Worm (Caenorhabditis elegans) whole organism, mixed stage, embryonic: ENCODE measurements around the gene spe-27.

Experiments
- M03D4.4 ChIP-seq: sonication (generic microtip); optimal IDR thresholded peaks from 2 replicates; lab custom pipeline; 2017; ENCODE audit warnings: mild to moderate bottlenecking, missing genetic modification characterization, missing compliant biosample characterization
- bed-3 ChIP-seq: fragments of 200-800 bp; sonication (Bioruptor generic); optimal IDR thresholded peaks from 3 replicates; lab custom pipeline; 2018; ENCODE audit warnings: mild to moderate bottlenecking, missing genetic modification characterization, moderate library complexity, missing compliant biosample characterization
- blmp-1 ChIP-seq: fragments of 150-350 bp; optimal IDR thresholded peaks from 2 replicates; lab custom pipeline; 2014; ENCODE audit warnings: missing biosample characterization, missing genetic modification characterization
- ceh-39 ChIP-seq: fragments of 150-350 bp; optimal IDR thresholded peaks from 2 replicates; lab custom pipeline; 2014; ENCODE audit warnings: missing biosample characterization, missing genetic modification characterization
- ceh-43 ChIP-seq: fragments of 200-800 bp; sonication (Bioruptor generic); optimal IDR thresholded peaks from 2 replicates; lab custom pipeline; 2018; ENCODE audit warnings: mild to moderate bottlenecking, missing genetic modification characterization, moderate library complexity, missing compliant biosample characterization
- ces-1 ChIP-seq: fragments of 150-350 bp; optimal IDR thresholded peaks from 2 replicates; lab custom pipeline; 2014; ENCODE audit warnings: missing biosample characterization, missing genetic modification reagents, missing genetic modification characterization
- cnd-1 ChIP-seq: fragments of 200-800 bp; sonication (Bioruptor generic); optimal IDR thresholded peaks from 2 replicates; lab custom pipeline; 2018; ENCODE audit warnings: mild to moderate bottlenecking, missing genetic modification characterization, missing compliant biosample characterization
- drap-1 ChIP-seq: fragments of 200-800 bp; sonication (Bioruptor generic); optimal IDR thresholded peaks from 3 replicates; lab custom pipeline; 2018; ENCODE audit warnings: mild to moderate bottlenecking, missing genetic modification characterization, missing compliant biosample characterization
- elt-1 ChIP-seq: sonication (generic microtip); optimal IDR thresholded peaks from 2 replicates; lab custom pipeline; 2017; ENCODE audit warnings: missing genetic modification characterization, mild to moderate bottlenecking, missing compliant biosample characterization, antibody characterized with exemption, moderate library complexity, borderline replicate concordance; ENCODE audit not compliant: insufficient read depth
- elt-3 ChIP-seq: fragments of 150-350 bp; optimal IDR thresholded peaks from 2 replicates; lab custom pipeline; 2014; ENCODE audit warnings: missing biosample characterization, missing genetic modification characterization
- flh-1 ChIP-seq: fragments of 200-800 bp; sonication (Bioruptor generic); optimal IDR thresholded peaks from 2 replicates; lab custom pipeline; 2018; ENCODE audit warnings: mild to moderate bottlenecking, missing genetic modification characterization, moderate library complexity, missing compliant biosample characterization
- ham-2 ChIP-seq: fragments of 200-800 bp; sonication (Bioruptor generic); optimal IDR thresholded peaks from 2 replicates; lab custom pipeline; 2018; ENCODE audit warnings: mild to moderate bottlenecking, missing genetic modification characterization, missing compliant biosample characterization
- hlh-1 ChIP-seq: fragments of 150-350 bp; optimal IDR thresholded peaks from 2 replicates; lab custom pipeline; 2014; ENCODE audit warnings: missing biosample characterization, missing genetic modification reagents, missing genetic modification characterization
- lin-32 ChIP-seq: fragments of 200-800 bp; sonication (Bioruptor generic); optimal IDR thresholded peaks from 2 replicates; lab custom pipeline; 2018; ENCODE audit warnings: mild to moderate bottlenecking, missing genetic modification characterization, missing compliant biosample characterization
- lsy-2 ChIP-seq: fragments of 150-350 bp; optimal IDR thresholded peaks from 2 replicates; lab custom pipeline; 2014; ENCODE audit warnings: missing biosample characterization, missing genetic modification characterization
- mab-5 ChIP-seq: fragments of 150-350 bp; optimal IDR thresholded peaks from 2 replicates; lab custom pipeline; 2014; ENCODE audit warnings: missing biosample characterization, missing genetic modification characterization
- mep-1 ChIP-seq: fragments of 150-350 bp; optimal IDR thresholded peaks from 2 replicates; lab custom pipeline; 2017; ENCODE audit warnings: missing biosample characterization, missing genetic modification reagents, missing genetic modification characterization, inconsistent platforms
- mls-2 ChIP-seq: sonication (generic microtip); optimal IDR thresholded peaks from 2 replicates; lab custom pipeline; 2016; ENCODE audit warnings: mild to moderate bottlenecking, missing genetic modification characterization, moderate library complexity, missing compliant biosample characterization
- nhr-12 ChIP-seq: fragments of 150-350 bp; optimal IDR thresholded peaks from 2 replicates; lab custom pipeline; 2014; ENCODE audit warnings: missing biosample characterization, missing genetic modification characterization
- nhr-2 ChIP-seq: fragments of 150-350 bp; optimal IDR thresholded peaks from 2 replicates; lab custom pipeline; 2014; ENCODE audit warnings: missing biosample characterization, missing genetic modification characterization
- nhr-237 ChIP-seq: fragments of 150-350 bp; optimal IDR thresholded peaks from 2 replicates; lab custom pipeline; 2014; ENCODE audit warnings: missing biosample characterization, missing genetic modification characterization
- nhr-28 ChIP-seq: fragments of 150-350 bp; optimal IDR thresholded peaks from 2 replicates; lab custom pipeline; 2014; ENCODE audit warnings: missing biosample characterization, missing genetic modification characterization
- nhr-76 ChIP-seq: sonication (generic microtip); optimal IDR thresholded peaks from 2 replicates; lab custom pipeline; 2017; ENCODE audit warnings: missing biosample characterization, missing genetic modification characterization
- pha-4 ChIP-seq: fragments of 150-350 bp; optimal IDR thresholded peaks from 2 replicates; lab custom pipeline; 2018; ENCODE audit warnings: missing biosample characterization, missing genetic modification reagents, missing genetic modification characterization
- sem-2 ChIP-seq: fragments of 200-800 bp; sonication (Bioruptor generic); optimal IDR thresholded peaks from 2 replicates; lab custom pipeline; 2018; ENCODE audit warnings: mild to moderate bottlenecking, missing genetic modification characterization, missing compliant biosample characterization
- snpc-4 ChIP-seq: fragments of 150-350 bp; optimal IDR thresholded peaks from 2 replicates; lab custom pipeline; 2014; ENCODE audit warnings: missing biosample characterization, missing genetic modification characterization
- sptf-1 ChIP-seq: sonication (generic microtip); optimal IDR thresholded peaks from 2 replicates; lab custom pipeline; 2017; ENCODE audit warnings: mild to moderate bottlenecking, missing genetic modification characterization, moderate library complexity, missing compliant biosample characterization
- tbx-8 ChIP-seq: fragments of 200-800 bp; sonication (Bioruptor generic); optimal IDR thresholded peaks from 2 replicates; lab custom pipeline; 2018; ENCODE audit warnings: mild to moderate bottlenecking, missing genetic modification characterization, moderate library complexity, missing compliant biosample characterization
- unc-39 ChIP-seq: fragments of 150-350 bp; optimal IDR thresholded peaks from 2 replicates; lab custom pipeline; 2014; ENCODE audit warnings: missing biosample characterization, missing genetic modification characterization
- unc-62 ChIP-seq: fragments of 150-350 bp; optimal IDR thresholded peaks from 2 replicates; lab custom pipeline; 2014; ENCODE audit warnings: missing biosample characterization, missing genetic modification reagents, missing genetic modification characterization
- zip-8 ChIP-seq: fragments of 150-350 bp; optimal IDR thresholded peaks from 2 replicates; lab custom pipeline; 2014; ENCODE audit warnings: missing biosample characterization, missing genetic modification characterization
- ztf-11 ChIP-seq: fragments of 150-350 bp; optimal IDR thresholded peaks from 2 replicates; lab custom pipeline; 2014; ENCODE audit warnings: missing biosample characterization, missing genetic modification characterization

The spe-27 gene

DNA sequence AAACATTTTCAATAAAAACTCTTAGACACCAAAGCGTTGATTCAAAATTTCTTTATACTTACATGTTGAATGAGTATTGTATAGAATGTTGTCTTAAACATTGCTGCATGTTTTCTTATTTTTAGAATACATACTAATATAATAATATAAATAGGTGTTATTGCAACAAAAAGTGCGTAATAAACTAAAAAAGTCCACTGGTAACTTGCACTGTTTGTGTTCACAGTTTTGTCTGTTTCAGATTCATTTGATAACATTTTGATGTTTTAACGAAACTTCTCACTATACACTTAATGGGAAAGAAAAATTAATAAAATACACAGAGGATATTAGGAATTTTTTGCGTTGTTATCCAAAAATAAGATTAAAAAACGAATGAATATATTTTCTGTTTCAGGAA is 8.1 kb upstream of the spe-27 start, which contains the start of gene srv-19:
srv-19 (minus strand) TSS at position 101 of the 400 bp plus-strand sequence.
- TF ChIP-seq ham-2 (GFP tag; lab: Kevin White, UChicago) (no peak), tbx-8 (GFP tag; lab: Kevin White, UChicago) (no peak), M03D4.4 (tag; lab: Kevin White, UChicago) (no peak), ceh-43 (GFP tag; lab: Kevin White, UChicago) (no peak), drap-1 (no peak), ceh-39 (no peak), pha-4 (tag; lab: Kevin White, UChicago) (no peak), unc-62 (GFP tag; lab: Kevin White, UChicago) (no peak), zip-8 (tag; lab: Kevin White, UChicago) (no peak), ztf-11 (tag; lab: Kevin White, UChicago) (no peak), nhr-12 (tag; lab: Kevin White, UChicago) (no peak), mep-1 (tag; lab: Kevin White, UChicago) (no peak)

DNA sequence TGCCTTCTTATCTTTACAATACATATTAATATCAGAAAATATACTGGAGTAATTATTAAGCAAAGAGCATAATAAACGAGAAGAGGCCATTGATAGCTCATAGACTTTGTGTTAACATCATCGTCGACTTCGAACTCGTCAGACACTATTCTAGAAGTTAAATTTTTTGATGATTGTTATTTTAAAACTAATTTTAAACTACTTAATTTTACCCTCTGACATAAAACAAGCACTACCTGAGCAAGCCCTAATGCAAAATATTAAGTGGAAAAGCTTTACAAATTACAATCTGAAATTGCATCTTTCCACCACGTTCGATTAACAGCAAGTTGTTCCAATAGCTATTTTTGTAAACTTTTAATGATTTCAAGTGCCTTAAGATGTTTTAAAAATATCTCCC is 4.4 kb upstream of the spe-27 start, which contains the start of gene srv-17:
srv-17 (minus strand) TSS at position 101 of the 400 bp plus-strand sequence.
- TF ChIP-seq flh-1 (no peak), snpc-4 (no peak), zip-8 (tag; lab: Kevin White, UChicago) (no peak), elt-1 (tag; lab: Kevin White, UChicago) (no peak), ham-2 (GFP tag; lab: Kevin White, UChicago) (no peak), mls-2 (tag; lab: Kevin White, UChicago) (no peak), bed-3 (GFP tag; lab: Kevin White, UChicago) (no peak), nhr-237 (tag; lab: Kevin White, UChicago) (no peak), ceh-39 (no peak), nhr-2 (no peak), ztf-11 (tag; lab: Kevin White, UChicago) (no peak), nhr-28 (tag; lab: Kevin White, UChicago) (no peak), sem-2 (GFP tag; lab: Kevin White, UChicago) (no peak)
- TF ChIP-seq, all 35 proteins: peak for 0

DNA sequence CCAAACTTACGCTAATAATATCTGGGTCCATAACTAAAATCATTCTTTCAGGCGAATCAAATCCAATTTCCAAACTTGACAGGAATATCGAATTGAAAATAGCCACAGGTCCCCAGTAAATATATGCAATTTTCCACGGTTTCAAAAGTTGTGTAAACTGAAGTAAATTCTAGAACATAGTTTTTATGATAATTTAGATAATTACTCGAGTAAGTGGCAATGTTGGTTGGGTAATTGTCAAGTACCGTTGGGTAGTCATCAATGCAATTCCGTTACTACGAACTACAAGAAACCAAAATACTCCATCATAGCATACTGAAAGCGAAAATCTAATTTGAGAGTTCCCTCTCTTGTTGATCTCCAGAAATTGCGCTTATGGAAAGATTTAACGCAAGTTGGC is 3.6 kb upstream of the spe-27 start:
- TF ChIP-seq mls-2 (tag; lab: Kevin White, UChicago) (no peak), mab-5 (tag; lab: Kevin White, UChicago) (no peak)

DNA sequence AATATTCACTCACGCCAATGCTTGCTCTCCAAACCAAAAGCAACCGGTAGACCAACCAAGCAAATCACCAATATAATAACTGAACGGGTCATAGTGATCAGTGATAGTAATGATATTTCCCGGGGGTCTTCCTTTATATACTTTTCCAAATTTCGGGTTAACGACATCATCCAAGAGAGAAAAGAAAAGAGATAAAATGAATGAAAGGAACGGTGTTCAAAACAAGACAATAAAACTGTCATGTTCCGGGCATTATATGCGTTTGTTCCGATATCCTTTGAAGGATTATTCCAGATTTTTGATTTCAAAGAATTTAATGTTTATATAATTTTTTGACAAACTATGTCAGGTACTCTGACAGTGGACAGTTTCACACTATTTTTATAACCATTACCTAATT is 1.5 kb upstream of the spe-27 start, which contains the start of gene C06E7.88:
C06E7.88 (minus strand) TSS at position 101 of the 400 bp plus-strand sequence.
- TF ChIP-seq elt-1 (tag; lab: Kevin White, UChicago), result no peak
- no peak for TF ChIP-seq ces-1 (GFP tag; lab: Kevin White, UChicago)
- TF ChIP-seq ztf-11 (tag; lab: Kevin White, UChicago), result no peak
- TF ChIP-seq mab-5 (tag; lab: Kevin White, UChicago), result no peak
- TF ChIP-seq cnd-1 (tag; lab: Kevin White, UChicago), result no peak
- no peak for TF ChIP-seq lsy-2 (tag; lab: Kevin White, UChicago)
- no peak for TF ChIP-seq drap-1
- no peak for TF ChIP-seq M03D4.4 (tag; lab: Kevin White, UChicago)
- TF ChIP-seq nhr-76 (tag; lab: Kevin White, UChicago), result no peak
- no peak for TF ChIP-seq nhr-237 (tag; lab: Kevin White, UChicago)
- no peak for TF ChIP-seq flh-1
- TF ChIP-seq blmp-1, result no peak
- TF ChIP-seq pha-4 (tag; lab: Kevin White, UChicago), result no peak

DNA sequence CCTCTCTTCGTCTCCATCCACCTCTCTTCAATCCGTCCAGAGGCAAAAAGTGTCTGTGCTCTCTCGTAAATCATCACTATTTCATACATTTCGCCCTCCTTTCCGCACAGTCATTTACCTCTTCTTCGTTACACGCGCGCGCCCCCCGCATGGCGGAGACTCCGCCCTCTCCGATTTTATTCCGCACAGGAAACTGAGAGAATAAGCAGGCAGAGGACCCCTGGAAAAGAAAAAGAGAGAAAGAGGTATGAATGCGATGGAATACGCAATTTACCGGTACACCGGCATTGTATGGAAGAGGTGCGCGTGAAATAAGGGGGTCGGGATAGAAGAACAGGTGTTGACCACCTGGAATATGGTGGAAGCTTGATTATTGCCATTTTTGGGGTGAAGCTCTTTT is 5.0 kb downstream of the spe-27 start:
- no peak for TF ChIP-seq sptf-1 (tag; lab: Kevin White, UChicago)
- no peak for TF ChIP-seq lsy-2 (tag; lab: Kevin White, UChicago)
- TF ChIP-seq ceh-43 (GFP tag; lab: Kevin White, UChicago), result no peak
- TF ChIP-seq elt-1 (tag; lab: Kevin White, UChicago), result no peak
- TF ChIP-seq zip-8 (tag; lab: Kevin White, UChicago), result no peak
- TF ChIP-seq ztf-11 (tag; lab: Kevin White, UChicago), result peak; percentile 52
- TF ChIP-seq unc-39 (tag; lab: Kevin White, UChicago), result no peak
- no peak for TF ChIP-seq unc-62 (GFP tag; lab: Kevin White, UChicago)
- no peak for TF ChIP-seq elt-3 (tag; lab: Kevin White, UChicago)
- no peak for TF ChIP-seq nhr-28 (tag; lab: Kevin White, UChicago)
- TF ChIP-seq hlh-1 (tag; lab: Kevin White, UChicago), result no peak
- no peak for TF ChIP-seq bed-3 (GFP tag; lab: Kevin White, UChicago)
- no peak for TF ChIP-seq tbx-8 (GFP tag; lab: Kevin White, UChicago)
- TF ChIP-seq cnd-1 (tag; lab: Kevin White, UChicago), result no peak
- TF ChIP-seq lin-32 (GFP tag; lab: Kevin White, UChicago), result peak; percentile 69
- no peak for TF ChIP-seq ceh-39
- TF ChIP-seq ham-2 (GFP tag; lab: Kevin White, UChicago), result peak; percentile 73
- peak; percentile 16 for TF ChIP-seq mep-1 (tag; lab: Kevin White, UChicago)
- TF ChIP-seq mab-5 (tag; lab: Kevin White, UChicago), result no peak
- no peak for TF ChIP-seq nhr-2
- TF ChIP-seq snpc-4, result no peak
- no peak for TF ChIP-seq M03D4.4 (tag; lab: Kevin White, UChicago)
- TF ChIP-seq, all 35 proteins: peak for 4
